Worm (Caenorhabditis elegans) whole organism, young adult: ENCODE data around the gene M03A1.3.

ENCODE experiments used
- B0336.3 ChIP-seq: fragments of 200-800 bp; sonication (Bioruptor generic); IDR thresholded peaks from 2 replicates; pipeline ENCODE4 v1.3.6; 2022; ENCODE audit warnings: missing genetic modification characterization, missing compliant biosample characterization
- F22D6.2 ChIP-seq: sonication (generic microtip); optimal IDR thresholded peaks from 2 replicates; lab custom pipeline; 2016; ENCODE audit warnings: mild to moderate bottlenecking, missing genetic modification characterization, missing compliant biosample characterization
- F33H1.4 ChIP-seq: fragments of 200-800 bp; sonication (Bioruptor generic); IDR thresholded peaks from 2 replicates; pipeline ENCODE4 v1.3.6; 2022; ENCODE audit warnings: missing genetic modification reagents, missing genetic modification characterization, missing compliant biosample characterization
- F37B4.10 ChIP-seq: fragments of 200-800 bp; sonication (Bioruptor generic); IDR thresholded peaks from 2 replicates; pipeline ENCODE4 v1.3.6; 2022; ENCODE audit warnings: missing genetic modification characterization, missing compliant biosample characterization
- F55B11.4 ChIP-seq: sonication (generic microtip); optimal IDR thresholded peaks from 2 replicates; lab custom pipeline; 2016; ENCODE audit warnings: missing compliant biosample characterization, missing genetic modification characterization, borderline replicate concordance; ENCODE audit not compliant: insufficient read depth
- K12H6.12 ChIP-seq: fragments of 200-800 bp; sonication (Bioruptor generic); optimal IDR thresholded peaks from 2 replicates; lab custom pipeline; 2018; ENCODE audit warnings: mild to moderate bottlenecking, missing genetic modification characterization, missing compliant biosample characterization
- T07F8.4 ChIP-seq: sonication (generic microtip); optimal IDR thresholded peaks from 2 replicates; lab custom pipeline; 2016; ENCODE audit warnings: mild to moderate bottlenecking, missing genetic modification characterization, moderate library complexity, missing compliant biosample characterization
- Y53F4B.3 ChIP-seq: fragments of 200-800 bp; sonication (Bioruptor generic); IDR thresholded peaks from 2 replicates; pipeline ENCODE4 v1.3.6; 2022; ENCODE audit warnings: missing genetic modification reagents, missing genetic modification characterization, missing compliant biosample characterization
- Y53G8AR.9 ChIP-seq: fragments of 200-800 bp; sonication (Bioruptor generic); conservative IDR thresholded peaks from 2 replicates; pipeline ENCODE4 v1.3.6; 2022; ENCODE audit warnings: missing genetic modification reagents, missing genetic modification characterization, missing compliant biosample characterization
- Y67H2A.10 ChIP-seq: fragments of 200-800 bp; sonication (Bioruptor generic); conservative IDR thresholded peaks from 2 replicates; pipeline ENCODE4 v1.3.6; 2022; ENCODE audit warnings: missing genetic modification reagents, missing genetic modification characterization, missing compliant biosample characterization
- ama-1 ChIP-seq, 3 experiments: fragments of 150-350 bp in 1 of 3; sonication (generic microtip) in 2 of 3; optimal IDR thresholded peaks; 2 replicates each; lab custom pipeline; 2014 to 2018; ENCODE audit warnings: missing biosample characterization in 2 of 3, missing genetic modification characterization in 2 of 3, missing genetic modification reagents in 2 of 3
- aptf-2 ChIP-seq: fragments of 200-800 bp; sonication (Bioruptor generic); conservative IDR thresholded peaks from 2 replicates; pipeline ENCODE4 v1.3.6; 2022; ENCODE audit warnings: missing genetic modification reagents, missing genetic modification characterization, missing compliant biosample characterization
- attf-3 ChIP-seq: fragments of 200-800 bp; sonication (Bioruptor generic); conservative IDR thresholded peaks from 2 replicates; pipeline ENCODE4 v1.3.6; 2022; ENCODE audit warnings: missing genetic modification reagents, missing genetic modification characterization, missing compliant biosample characterization
- attf-5 ChIP-seq: fragments of 200-800 bp; sonication (Bioruptor generic); optimal IDR thresholded peaks from 2 replicates; lab custom pipeline; 2018; ENCODE audit warnings: mild to moderate bottlenecking, missing genetic modification characterization, missing compliant biosample characterization
- bed-1 ChIP-seq: fragments of 200-800 bp; sonication (Bioruptor generic); IDR thresholded peaks from 2 replicates; pipeline ENCODE4 v1.3.6; 2022; ENCODE audit warnings: missing genetic modification reagents, missing genetic modification characterization, missing compliant biosample characterization
- bed-2 ChIP-seq: fragments of 200-800 bp; sonication (Bioruptor generic); IDR thresholded peaks from 2 replicates; pipeline ENCODE4 v1.3.6; 2022; ENCODE audit warnings: missing genetic modification reagents, missing genetic modification characterization, missing compliant biosample characterization
- cebp-1 ChIP-seq, 2 experiments: fragments of 200-800 bp in 1 of 2; sonication (Bioruptor generic) in 1 of 2; sonication (generic microtip) in 1 of 2; IDR thresholded peaks in 1 of 2; optimal IDR thresholded peaks in 1 of 2; 2 replicates each; pipeline versions ENCODE4 v1.3.6 to Lab custom; 2017 to 2022; ENCODE audit warnings: missing compliant biosample characterization in 2 of 2, missing genetic modification characterization in 2 of 2, mild to moderate bottlenecking in 1 of 2, missing genetic modification reagents in 1 of 2, moderate library complexity in 1 of 2
- ceh-91 ChIP-seq: fragments of 200-800 bp; sonication (Bioruptor generic); IDR thresholded peaks from 2 replicates; pipeline ENCODE4 v1.3.6; 2022; ENCODE audit warnings: missing genetic modification reagents, missing genetic modification characterization, missing compliant biosample characterization
- chd-7 ChIP-seq: sonication (generic microtip); optimal IDR thresholded peaks from 2 replicates; lab custom pipeline; 2016; ENCODE audit warnings: mild to moderate bottlenecking, missing genetic modification characterization, moderate library complexity, missing compliant biosample characterization
- egl-44 ChIP-seq: fragments of 200-800 bp; sonication (Bioruptor generic); IDR thresholded peaks from 2 replicates; pipeline ENCODE4 v1.3.6; 2022; ENCODE audit warnings: missing genetic modification reagents, missing genetic modification characterization, missing compliant biosample characterization
- egrh-3 ChIP-seq: fragments of 200-800 bp; sonication (Bioruptor generic); IDR thresholded peaks from 2 replicates; pipeline ENCODE4 v1.3.6; 2022; ENCODE audit warnings: missing genetic modification reagents, missing genetic modification characterization, missing compliant biosample characterization
- him-1 ChIP-seq: sonication (generic microtip); optimal IDR thresholded peaks from 2 replicates; lab custom pipeline; 2016; ENCODE audit warnings: missing genotype, missing genetic modification reagents, missing genetic modification characterization, missing compliant biosample characterization
- hlh-12 ChIP-seq: sonication (generic microtip); optimal IDR thresholded peaks from 2 replicates; lab custom pipeline; 2016; ENCODE audit warnings: missing genetic modification characterization, missing compliant biosample characterization
- let-526 ChIP-seq: fragments of 200-800 bp; sonication (Bioruptor generic); IDR thresholded peaks from 2 replicates; pipeline ENCODE4 v1.3.6; 2022; ENCODE audit warnings: missing genetic modification reagents, missing genetic modification characterization, missing compliant biosample characterization
- lin-40 ChIP-seq: sonication (generic microtip); optimal IDR thresholded peaks from 2 replicates; lab custom pipeline; 2016; ENCODE audit warnings: missing genetic modification characterization, mild to moderate bottlenecking, missing compliant biosample characterization, missing genotype, missing genetic modification reagents
- lir-1 ChIP-seq: fragments of 200-800 bp; sonication (Bioruptor generic); conservative IDR thresholded peaks from 2 replicates; pipeline ENCODE4 v1.3.6; 2022; ENCODE audit warnings: missing genetic modification reagents, missing genetic modification characterization, missing compliant biosample characterization
- madf-6 ChIP-seq: fragments of 200-800 bp; sonication (Bioruptor generic); IDR thresholded peaks from 2 replicates; pipeline ENCODE4 v1.3.6; 2022; ENCODE audit warnings: missing genetic modification reagents, missing genetic modification characterization, missing compliant biosample characterization
- madf-8 ChIP-seq: fragments of 200-800 bp; sonication (Bioruptor generic); conservative IDR thresholded peaks from 2 replicates; pipeline ENCODE4 v1.3.6; 2022; ENCODE audit warnings: missing genetic modification reagents, missing genetic modification characterization, missing compliant biosample characterization
- mel-28 ChIP-seq: sonication (generic microtip); optimal IDR thresholded peaks from 2 replicates; lab custom pipeline; 2016; ENCODE audit warnings: borderline replicate concordance, mild to moderate bottlenecking, missing genetic modification characterization, missing compliant biosample characterization
- nfya-1 ChIP-seq: sonication (generic microtip); optimal IDR thresholded peaks from 2 replicates; lab custom pipeline; 2017; ENCODE audit warnings: antibody characterized with exemption, missing compliant biosample characterization, missing genetic modification characterization, borderline replicate concordance; ENCODE audit not compliant: insufficient read depth
- nfyb-1 ChIP-seq: fragments of 200-800 bp; sonication (Bioruptor generic); IDR thresholded peaks from 2 replicates; pipeline ENCODE4 v1.3.6; 2022; ENCODE audit warnings: missing genetic modification reagents, missing genetic modification characterization, missing compliant biosample characterization
- nhr-27 ChIP-seq: fragments of 200-800 bp; sonication (Bioruptor generic); optimal IDR thresholded peaks from 2 replicates; lab custom pipeline; 2018; ENCODE audit warnings: mild to moderate bottlenecking, missing genetic modification characterization, moderate library complexity, missing compliant biosample characterization
- pbrm-1 ChIP-seq: fragments of 200-800 bp; sonication (Bioruptor generic); IDR thresholded peaks from 2 replicates; pipeline ENCODE4 v1.3.6; 2022; ENCODE audit warnings: missing genetic modification reagents, missing genetic modification characterization, missing compliant biosample characterization
- rcor-1 ChIP-seq: fragments of 200-800 bp; sonication (Bioruptor generic); IDR thresholded peaks from 2 replicates; pipeline ENCODE4 v1.3.6; 2022; ENCODE audit warnings: missing genetic modification reagents, missing genetic modification characterization, missing compliant biosample characterization
- snpc-1.1 ChIP-seq: sonication (generic microtip); optimal IDR thresholded peaks from 2 replicates; lab custom pipeline; 2017; ENCODE audit warnings: missing genetic modification characterization, mild to moderate bottlenecking, missing compliant biosample characterization, antibody characterized with exemption, moderate library complexity, missing genotype, missing genetic modification reagents; ENCODE audit not compliant: insufficient read depth
- snpc-3.4 ChIP-seq: sonication (generic microtip); optimal IDR thresholded peaks from 2 replicates; lab custom pipeline; 2017; ENCODE audit warnings: missing genetic modification characterization, mild to moderate bottlenecking, missing compliant biosample characterization, antibody characterized with exemption, moderate library complexity, missing genotype, missing genetic modification reagents
- snpc-4 ChIP-seq, 5 experiments: fragments of 150-350 bp in 1 of 5; sonication (generic microtip) in 4 of 5; optimal IDR thresholded peaks; 2 replicates each; lab custom pipeline; 2014 to 2018; ENCODE audit warnings: missing genetic modification characterization in 5 of 5, missing biosample characterization in 3 of 5, antibody characterized with exemption in 2 of 5, mild to moderate bottlenecking in 2 of 5, missing compliant biosample characterization in 2 of 5, missing genotype in 2 of 5, moderate library complexity in 2 of 5, missing genetic modification reagents in 1 of 5
- tlf-1 ChIP-seq: fragments of 200-800 bp; sonication (Bioruptor generic); optimal IDR thresholded peaks from 2 replicates; lab custom pipeline; 2018; ENCODE audit warnings: mild to moderate bottlenecking, missing genetic modification characterization, missing compliant biosample characterization
- zfh-2 ChIP-seq: fragments of 200-800 bp; sonication (Bioruptor generic); conservative IDR thresholded peaks from 2 replicates; pipeline ENCODE4 v1.3.6; 2022; ENCODE audit warnings: missing genetic modification reagents, missing genetic modification characterization, missing compliant biosample characterization
- ztf-25 ChIP-seq: fragments of 200-800 bp; sonication (Bioruptor generic); IDR thresholded peaks from 2 replicates; pipeline ENCODE4 v1.3.6; 2022; ENCODE audit warnings: missing genetic modification reagents, missing genetic modification characterization, missing compliant biosample characterization
- ztf-26 ChIP-seq: sonication (generic microtip); optimal IDR thresholded peaks from 2 replicates; lab custom pipeline; 2017; ENCODE audit warnings: missing genetic modification characterization, missing compliant biosample characterization

M03A1.3 gene

ce11 chrII:4600818-4601217 is 43.2 kb downstream of the M03A1.3 start:
- TF ChIP-seq F33H1.4: no peak
- TF ChIP-seq F37B4.10 (GFP tag; lab: Robert Waterston, UW): no peak
- no peak for TF ChIP-seq madf-8 (GFP tag; lab: Robert Waterston, UW)
- TF ChIP-seq ceh-91 (GFP tag; lab: Robert Waterston, UW): no peak
- peak; percentile 70; the same call in 1 of the 2 replicates for TF ChIP-seq nfyb-1
- TF ChIP-seq snpc-4 (GFP tag; optimal IDR thresholded peaks at IDR 0.05; lab: Kevin White, UChicago): no peak
- TF ChIP-seq snpc-4 (tag; optimal IDR thresholded peaks at IDR 0.05; lab: Kevin White, UChicago): no peak
- TF ChIP-seq, all 124 proteins: peak for 1

ce11 chrII:4601256-4601655 is 43.7 kb downstream of the M03A1.3 start, which contains the start of gene ipla-1:
TSS of gene ipla-1 (minus strand) at chrII:4601356.
- TF ChIP-seq pbrm-1: 0 out of 2 replicates have a peak, but pooled peaks have one; percentile 24
- no peak for TF ChIP-seq ama-1 (optimal IDR thresholded peaks at IDR 0.05; lab: Kevin White, UChicago)
- TF ChIP-seq ama-1 (GFP tag; optimal IDR thresholded peaks at IDR 0.05; lab: Kevin White, UChicago): no peak

ce11 chrII:4602533-4602932 is 44.9 kb downstream of the M03A1.3 start, which contains the start of gene coa-3:
TSS of gene coa-3 (minus strand) at chrII:4602633.
- TF ChIP-seq F22D6.2 (tag; lab: Kevin White, UChicago): no peak
- TF ChIP-seq Y67H2A.10 (GFP tag; lab: Robert Waterston, UW): no peak
- TF ChIP-seq ztf-26 (tag; lab: Kevin White, UChicago): no peak
- no peak for TF ChIP-seq him-1 (tag; lab: Kevin White, UChicago)
- no peak for TF ChIP-seq egl-44 (GFP tag; lab: Robert Waterston, UW)
- TF ChIP-seq mel-28: no peak
- no peak for TF ChIP-seq ztf-25 (GFP tag; lab: Robert Waterston, UW)
- TF ChIP-seq bed-1 (GFP tag; lab: Robert Waterston, UW): no peak
- no peak for TF ChIP-seq Y53G8AR.9 (GFP tag; lab: Robert Waterston, UW)
- TF ChIP-seq attf-5 (GFP tag; lab: Kevin White, UChicago): no peak
- no peak for TF ChIP-seq B0336.3 (GFP tag; lab: Robert Waterston, UW)
- TF ChIP-seq ceh-91 (GFP tag; lab: Robert Waterston, UW): no peak
- no peak for TF ChIP-seq T07F8.4 (tag; lab: Kevin White, UChicago)
- TF ChIP-seq tlf-1: no peak
- TF ChIP-seq hlh-12 (tag; lab: Kevin White, UChicago): no peak

ce11 chrII:4603035-4603434 is 45.4 kb downstream of the M03A1.3 start, which contains the start of gene F35D11.4:
TSS of gene F35D11.4 (plus strand) at chrII:4603427.
- TF ChIP-seq lir-1 (GFP tag; lab: Robert Waterston, UW) (0 out of 2 replicates have a peak, but pooled peaks have one; percentile 51), rcor-1 (peak; percentile 40; the same call in 1 of the 2 replicates), chd-7 (tag; lab: Kevin White, UChicago) (no peak), lin-40 (tag; lab: Kevin White, UChicago) (peak; percentile 51), snpc-1.1 (no peak), cebp-1 (GFP tag; IDR thresholded peaks at IDR 0.05; lab: Robert Waterston, UW) (no peak), cebp-1 (tag; optimal IDR thresholded peaks at IDR 0.05; lab: Kevin White, UChicago) (peak; percentile 50), Y53F4B.3 (GFP tag; lab: Robert Waterston, UW) (no peak), nfya-1 (tag; lab: Kevin White, UChicago) (no peak), ama-1 (optimal IDR thresholded peaks at IDR 0.05; lab: Kevin White, UChicago) (no peak), ama-1 (GFP tag; optimal IDR thresholded peaks at IDR 0.05; lab: Kevin White, UChicago) (no peak), K12H6.12 (tag; lab: Kevin White, UChicago) (peak; percentile 52), bed-2 (GFP tag; lab: Robert Waterston, UW) (peak; percentile 88), zfh-2 (GFP tag; lab: Robert Waterston, UW) (no peak), ceh-91 (GFP tag; lab: Robert Waterston, UW) (peak; percentile 43; the same call in 1 of the 2 replicates), madf-6 (GFP tag; lab: Robert Waterston, UW) (peak; percentile 93), aptf-2 (GFP tag; lab: Robert Waterston, UW) (peak; percentile 88), attf-3 (GFP tag; lab: Robert Waterston, UW) (no peak; the same call in 1 of the 2 replicates), egrh-3 (peak; percentile 46; the same call in 1 of the 2 replicates), let-526 (0 out of 2 replicates have a peak, but pooled peaks have one; percentile 64), snpc-3.4 (tag; lab: Kevin White, UChicago) (no peak), F55B11.4 (no peak), nhr-27 (tag; lab: Kevin White, UChicago) (no peak)
